Fruit fly (Drosophila melanogaster) whole organism, embryonic: ENCODE data around the gene CG42716.
A peak's percentile ranks its signal among the peaks of the same experiment; 100 is the strongest.

ENCODE experiments used
- Aef1 ChIP-seq: fragments of 200-800 bp; sonication (Bioruptor generic); IDR thresholded peaks from 3 replicates; pipeline ENCODE4 v1.3.6; 2022; ENCODE audit warnings: missing biosample characterization, missing genetic modification characterization
- BEAF-32 ChIP-seq: fragments of 200-800 bp; sonication (Bioruptor generic); optimal IDR thresholded peaks from 3 replicates; lab custom pipeline; 2017; ENCODE audit warnings: missing biosample characterization, missing genetic modification characterization, mild to moderate bottlenecking, moderate library complexity, missing genetic modification reagents
- CG10431 ChIP-seq: fragments of 200-800 bp; sonication (Bioruptor generic); optimal IDR thresholded peaks from 3 replicates; lab custom pipeline; 2018; ENCODE audit warnings: missing biosample characterization, mild to moderate bottlenecking, missing genetic modification characterization
- CG10462 ChIP-seq: fragments of 200-800 bp; sonication (Bioruptor generic); optimal IDR thresholded peaks from 2 replicates; lab custom pipeline; 2016; ENCODE audit warnings: missing biosample characterization, missing genetic modification characterization
- CG10959 ChIP-seq: fragments of 200-800 bp; sonication (Bioruptor generic); IDR thresholded peaks from 2 replicates; pipeline ENCODE4 v1.3.6; 2022; ENCODE audit warnings: missing biosample characterization, missing genetic modification characterization
- CG11695 ChIP-seq: fragments of 200-800 bp; sonication (Bioruptor generic); IDR thresholded peaks from 3 replicates; pipeline ENCODE4 v1.3.6; 2022; ENCODE audit warnings: missing biosample characterization, missing genetic modification characterization
- CG11696 ChIP-seq: fragments of 200-800 bp; sonication (Bioruptor generic); IDR thresholded peaks from 2 replicates; pipeline ENCODE4 v1.3.6; 2022; ENCODE audit warnings: missing biosample characterization, missing genetic modification characterization
- CG13424 ChIP-seq: fragments of 200-800 bp; sonication (Bioruptor generic); optimal IDR thresholded peaks from 2 replicates; lab custom pipeline; 2019; ENCODE audit warnings: missing biosample characterization, mild to moderate bottlenecking, missing genetic modification characterization, moderate library complexity
- CG13624 ChIP-seq: fragments of 200-800 bp; sonication (Bioruptor generic); optimal IDR thresholded peaks from 2 replicates; lab custom pipeline; 2016; ENCODE audit warnings: missing biosample characterization, missing genetic modification characterization
- CG14014 ChIP-seq: fragments of 200-800 bp; sonication (Bioruptor generic); IDR thresholded peaks from 2 replicates; pipeline ENCODE4 v1.3.6; 2022; ENCODE audit warnings: missing biosample characterization, missing genetic modification characterization
- CG14667 ChIP-seq: fragments of 200-800 bp; sonication (Bioruptor generic); IDR thresholded peaks from 2 replicates; pipeline ENCODE4 v1.3.6; 2022; ENCODE audit warnings: missing biosample characterization, missing genetic modification characterization
- CG14710 ChIP-seq: fragments of 200-800 bp; sonication (Bioruptor generic); optimal IDR thresholded peaks from 3 replicates; lab custom pipeline; 2019; ENCODE audit warnings: missing biosample characterization, mild to moderate bottlenecking, missing genetic modification characterization, moderate library complexity
- CG1602 ChIP-seq: fragments of 200-800 bp; sonication (Bioruptor generic); optimal IDR thresholded peaks from 3 replicates; lab custom pipeline; 2016; ENCODE audit warnings: missing biosample characterization, missing genetic modification characterization
- CG3163 ChIP-seq: fragments of 200-800 bp; sonication (Bioruptor generic); optimal IDR thresholded peaks from 3 replicates; lab custom pipeline; 2016; ENCODE audit warnings: missing biosample characterization, missing genetic modification characterization
- CG3281 ChIP-seq: fragments of 200-800 bp; sonication (Bioruptor generic); optimal IDR thresholded peaks from 3 replicates; lab custom pipeline; 2017; ENCODE audit warnings: missing biosample characterization, mild to moderate bottlenecking, missing genetic modification characterization
- CG4360 ChIP-seq: fragments of 200-800 bp; sonication (Bioruptor generic); IDR thresholded peaks from 2 replicates; pipeline ENCODE4 v1.3.6; 2022; ENCODE audit warnings: missing biosample characterization, missing genetic modification characterization
- CG6813 ChIP-seq: fragments of 200-800 bp; sonication (Bioruptor generic); optimal IDR thresholded peaks from 2 replicates; lab custom pipeline; 2017; ENCODE audit warnings: missing biosample characterization, missing genetic modification characterization, mild to moderate bottlenecking, moderate library complexity, missing genetic modification reagents
- CG9437 ChIP-seq: fragments of 200-800 bp; sonication (Bioruptor generic); optimal IDR thresholded peaks from 2 replicates; lab custom pipeline; 2018; ENCODE audit warnings: missing biosample characterization, mild to moderate bottlenecking, missing genetic modification characterization
- CkIIα-i1 ChIP-seq: fragments of 200-800 bp; sonication (Bioruptor generic); IDR thresholded peaks from 2 replicates; pipeline ENCODE4 v1.3.6; 2022; ENCODE audit warnings: missing biosample characterization, missing genetic modification characterization
- Dp ChIP-seq: fragments of 200-800 bp; sonication (Bioruptor generic); optimal IDR thresholded peaks from 2 replicates; lab custom pipeline; 2018; ENCODE audit warnings: missing biosample characterization, mild to moderate bottlenecking, missing genetic modification characterization, moderate library complexity
- Elba2 ChIP-seq: fragments of 200-800 bp; sonication (Bioruptor generic); optimal IDR thresholded peaks from 3 replicates; lab custom pipeline; 2016; ENCODE audit warnings: missing biosample characterization, missing genetic modification characterization
- Ets97D ChIP-seq: fragments of 200-800 bp; sonication (Bioruptor generic); optimal IDR thresholded peaks from 3 replicates; lab custom pipeline; 2016; ENCODE audit warnings: missing biosample characterization, missing genetic modification characterization
- HLH3B ChIP-seq: fragments of 200-800 bp; sonication (Bioruptor generic); IDR thresholded peaks from 2 replicates; pipeline ENCODE4 v1.3.6; 2022; ENCODE audit warnings: missing biosample characterization, missing genetic modification characterization
- Hr39 ChIP-seq: fragments of >200 bp; optimal IDR thresholded peaks from 2 replicates; lab custom pipeline; 2017
- MESR4 ChIP-seq: fragments of 200-800 bp; sonication (Bioruptor generic); optimal IDR thresholded peaks from 2 replicates; lab custom pipeline; 2018; ENCODE audit warnings: missing biosample characterization, mild to moderate bottlenecking, missing genetic modification characterization, moderate library complexity
- Med ChIP-seq: fragments of 200-800 bp; sonication (Bioruptor generic); peaks from one replicate; lab custom pipeline; 2016; ENCODE audit warnings: missing biosample characterization, missing genetic modification characterization, mild to moderate bottlenecking, inconsistent platforms, moderate library complexity
- Oli ChIP-seq: fragments of 200-800 bp; sonication (Bioruptor generic); optimal IDR thresholded peaks from 2 replicates; lab custom pipeline; 2018; ENCODE audit warnings: missing biosample characterization, mild to moderate bottlenecking, missing genetic modification characterization, moderate library complexity
- Opbp ChIP-seq: fragments of 200-800 bp; sonication (Bioruptor generic); IDR thresholded peaks from 3 replicates; pipeline ENCODE4 v1.3.6; 2022; ENCODE audit warnings: missing biosample characterization, missing genetic modification characterization; ENCODE audit not compliant: partially characterized antibody
- Sry-β ChIP-seq: fragments of 200-800 bp; sonication (Bioruptor generic); optimal IDR thresholded peaks from 2 replicates; lab custom pipeline; 2018; ENCODE audit warnings: missing biosample characterization, mild to moderate bottlenecking, missing genetic modification characterization, moderate library complexity
- Usf ChIP-seq: fragments of 200-800 bp; sonication (Bioruptor generic); optimal IDR thresholded peaks from 2 replicates; lab custom pipeline; 2017; ENCODE audit warnings: missing genotype, missing biosample characterization, missing genetic modification characterization
- ase ChIP-seq: fragments of 200-800 bp; sonication (Bioruptor generic); IDR thresholded peaks from 3 replicates; pipeline ENCODE4 v1.3.6; 2022; ENCODE audit warnings: missing biosample characterization, missing genetic modification characterization
- cas ChIP-seq: fragments of 200-800 bp; sonication (Bioruptor generic); IDR thresholded peaks from 2 replicates; pipeline ENCODE4 v1.3.6; 2022; ENCODE audit warnings: missing biosample characterization, missing genetic modification characterization
- chn ChIP-seq: fragments of 200-800 bp; sonication (Bioruptor generic); optimal IDR thresholded peaks from 2 replicates; lab custom pipeline; 2016; ENCODE audit warnings: missing biosample characterization, missing genetic modification characterization
- dati ChIP-seq: fragments of 200-800 bp; sonication (Bioruptor generic); IDR thresholded peaks from 2 replicates; pipeline ENCODE4 v1.3.6; 2022; ENCODE audit warnings: missing biosample characterization, missing genetic modification characterization
- gcm ChIP-seq: fragments of 200-800 bp; sonication (Bioruptor generic); optimal IDR thresholded peaks from 2 replicates; lab custom pipeline; 2019; ENCODE audit warnings: missing biosample characterization, mild to moderate bottlenecking, missing genetic modification characterization, moderate library complexity
- her ChIP-seq: fragments of 200-800 bp; sonication (Bioruptor generic); optimal IDR thresholded peaks from 2 replicates; lab custom pipeline; 2016; ENCODE audit warnings: missing biosample characterization, missing genetic modification characterization
- inv ChIP-seq: fragments of 200-800 bp; sonication (Bioruptor generic); IDR thresholded peaks from 2 replicates; pipeline ENCODE4 v1.3.6; 2022; ENCODE audit warnings: missing biosample characterization, missing genetic modification characterization; ENCODE audit not compliant: partially characterized antibody
- kah ChIP-seq: fragments of 200-800 bp; sonication (Bioruptor generic); optimal IDR thresholded peaks from 2 replicates; lab custom pipeline; 2018; ENCODE audit warnings: missing biosample characterization, mild to moderate bottlenecking, missing genetic modification characterization
- onecut ChIP-seq: fragments of 200-800 bp; sonication (Bioruptor generic); IDR thresholded peaks from 2 replicates; pipeline ENCODE4 v1.3.6; 2022; ENCODE audit warnings: missing biosample characterization, missing genetic modification characterization
- pb ChIP-seq: fragments of 200-800 bp; sonication (Bioruptor generic); optimal IDR thresholded peaks from 3 replicates; lab custom pipeline; 2016; ENCODE audit warnings: missing biosample characterization, missing genetic modification characterization
- pum ChIP-seq: fragments of 200-800 bp; sonication (Bioruptor generic); optimal IDR thresholded peaks from 2 replicates; lab custom pipeline; 2016; ENCODE audit warnings: missing biosample characterization, missing genetic modification characterization
- schlank ChIP-seq: fragments of 200-800 bp; sonication (Bioruptor generic); optimal IDR thresholded peaks from 2 replicates; lab custom pipeline; 2018; ENCODE audit warnings: missing biosample characterization, mild to moderate bottlenecking, missing genetic modification characterization
- sd ChIP-seq: fragments of 200-800 bp; sonication (Bioruptor generic); optimal IDR thresholded peaks from 3 replicates; lab custom pipeline; 2018; ENCODE audit warnings: missing biosample characterization, mild to moderate bottlenecking, missing genetic modification characterization, moderate library complexity
- sens ChIP-seq: fragments of 200-800 bp; sonication (Bioruptor generic); peaks from one replicate; lab custom pipeline; 2016; ENCODE audit warnings: missing biosample characterization, missing genetic modification characterization
- sna ChIP-seq: fragments of 200-800 bp; sonication (Bioruptor generic); IDR thresholded peaks from 2 replicates; pipeline ENCODE4 v1.3.6; 2022; ENCODE audit warnings: missing biosample characterization, missing genetic modification characterization; ENCODE audit not compliant: partially characterized antibody
- sob ChIP-seq: fragments of 200-800 bp; sonication (Bioruptor generic); IDR thresholded peaks from 2 replicates; pipeline ENCODE4 v1.3.6; 2022; ENCODE audit warnings: missing biosample characterization, missing genetic modification characterization
- sr ChIP-seq: fragments of 200-800 bp; sonication (Bioruptor generic); IDR thresholded peaks from 3 replicates; pipeline ENCODE4 v1.3.6; 2022; ENCODE audit warnings: missing biosample characterization, missing genetic modification characterization
- vnd ChIP-seq: fragments of 200-800 bp; sonication (Bioruptor generic); IDR thresholded peaks from 3 replicates; pipeline ENCODE4 v1.3.6; 2022; ENCODE audit warnings: missing biosample characterization, missing genetic modification characterization; ENCODE audit not compliant: partially characterized antibody
- zfh1 ChIP-seq: fragments of 200-800 bp; sonication (Bioruptor generic); IDR thresholded peaks from 3 replicates; pipeline ENCODE4 v1.3.6; 2022; ENCODE audit warnings: missing biosample characterization, missing genetic modification characterization

Gene CG42716

dm6 chr3L:16025020-16025680 lies 8.4 kb upstream of the CG42716 start (continued):
- TF ChIP-seq Oli (tag; lab: Kevin White, UChicago): no peak
- no peak for TF ChIP-seq vnd (GFP tag; lab: Robert Waterston, UW)
- no peak for TF ChIP-seq dati (GFP tag; lab: Robert Waterston, UW)
- TF ChIP-seq kah (GFP tag; lab: Kevin White, UChicago): no peak
- TF ChIP-seq sd (tag; lab: Kevin White, UChicago): no peak
- TF ChIP-seq Aef1 (GFP tag; lab: Robert Waterston, UW): no peak
- peak; percentile 77 for TF ChIP-seq CG4360 (GFP tag; lab: Robert Waterston, UW)
- no peak for TF ChIP-seq pum (GFP tag; lab: Kevin White, UChicago)
- TF ChIP-seq CG10431 (GFP tag; lab: Kevin White, UChicago): no peak
- 0 out of 3 replicates have a peak, but pooled peaks have one; percentile 15 for TF ChIP-seq zfh1 (GFP tag; lab: Robert Waterston, UW)
- no peak for TF ChIP-seq CG14710 (tag; lab: Kevin White, UChicago)
- no peak for TF ChIP-seq ase
- TF ChIP-seq CG3281 (GFP tag; lab: Kevin White, UChicago): no peak
- TF ChIP-seq Dp (GFP tag; lab: Kevin White, UChicago): no peak
- no peak for TF ChIP-seq onecut
- peak; percentile 9 for TF ChIP-seq Med (GFP tag; lab: Kevin White, UChicago)
- TF ChIP-seq inv (GFP tag; lab: Robert Waterston, UW): no peak
- TF ChIP-seq CG13624 (GFP tag; lab: Kevin White, UChicago): no peak
- 0 out of 2 replicates have a peak, but pooled peaks have one; percentile 17 for TF ChIP-seq sob
- no peak for TF ChIP-seq Opbp
- TF ChIP-seq CG9437: no peak

- TF ChIP-seq BEAF-32 (GFP tag; lab: Kevin White, UChicago) (no peak), CG10959 (GFP tag; lab: Robert Waterston, UW) (peak; percentile 27; the same call in 1 of the 2 replicates), zfh1 (GFP tag; lab: Robert Waterston, UW) (peak; percentile 73; the same call in 2 of the 3 replicates), Ets97D (no peak), sr (GFP tag; lab: Robert Waterston, UW) (0 out of 3 replicates have a peak, but pooled peaks have one; percentile 55), cas (GFP tag; lab: Robert Waterston, UW) (no peak), CkIIα-i1 (GFP tag; lab: Robert Waterston, UW) (no peak), chn (GFP tag; lab: Kevin White, UChicago) (peak; percentile 11), her (GFP tag; lab: Kevin White, UChicago) (peak; percentile 69), pb (peak; percentile 22), Elba2 (no peak), CG13424 (peak; percentile 60), schlank (tag; lab: Kevin White, UChicago) (peak; percentile 54), CG3163 (GFP tag; lab: Kevin White, UChicago) (peak; percentile 72), CG14014 (GFP tag; lab: Robert Waterston, UW) (peak; percentile 44; the same call in 1 of the 2 replicates), Sry-β (GFP tag; lab: Kevin White, UChicago) (peak; percentile 4), CG10462 (GFP tag; lab: Kevin White, UChicago) (no peak), CG11695 (GFP tag; lab: Robert Waterston, UW) (0 out of 3 replicates have a peak, but pooled peaks have one; percentile 37), sna (GFP tag; lab: Robert Waterston, UW) (no peak), CG11696 (GFP tag; lab: Robert Waterston, UW) (no peak), MESR4 (GFP tag; lab: Kevin White, UChicago) (no peak), gcm (GFP tag; lab: Kevin White, UChicago) (peak; percentile 49), CG1602 (GFP tag; lab: Kevin White, UChicago) (peak; percentile 55), HLH3B (GFP tag; lab: Robert Waterston, UW) (peak; percentile 65; the same call in 1 of the 2 replicates), Hr39 (lab: Kevin White, UChicago) (no peak), Usf (GFP tag; lab: Kevin White, UChicago) (no peak), CG6813 (GFP tag; lab: Kevin White, UChicago) (peak; percentile 79), sens (GFP tag; lab: Kevin White, UChicago) (peak; percentile 94), CG14667 (GFP tag; lab: Robert Waterston, UW) (no peak)
Observed at dm6 chr3L:16026065-16026789, 7.4 kb upstream of the CG42716 start.
